Worm (Caenorhabditis elegans): ENCODE data around the gene K03H1.9.

Gene K03H1.9

DNA sequence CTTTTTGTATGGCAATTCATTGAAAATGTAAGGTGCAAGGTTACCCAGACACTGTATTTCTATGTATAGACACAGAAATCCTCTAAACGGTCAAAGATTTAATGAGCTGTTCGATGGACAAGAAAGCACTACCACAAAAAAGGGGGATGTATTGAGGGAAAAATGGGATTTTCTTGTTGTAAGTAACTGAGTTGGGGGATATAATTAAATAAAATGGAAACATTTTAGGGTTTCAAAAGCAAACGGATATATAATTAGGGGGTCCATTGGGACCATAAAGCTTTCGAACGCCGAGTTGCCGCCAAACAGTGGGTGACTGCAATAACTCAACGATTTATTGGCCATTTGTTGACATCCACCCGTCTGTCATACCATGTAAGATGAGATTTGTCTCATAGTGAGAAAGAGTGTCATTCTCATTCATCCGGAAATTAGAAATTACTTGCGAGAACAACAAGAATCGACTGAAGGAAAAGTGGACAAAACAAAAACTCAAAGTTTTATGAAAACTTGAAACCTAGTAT lies 40.9 kb upstream of the K03H1.9 start:
- no peak for TF ChIP-seq nhr-90 (tag; optimal IDR thresholded peaks at IDR 0.05)
- TF ChIP-seq madf-3 (GFP tag; IDR thresholded peaks at IDR 0.05): no peak
- no peak for TF ChIP-seq B0019.2 (GFP tag; conservative IDR thresholded peaks at IDR 0.05)
- no peak for TF ChIP-seq ama-1 (optimal IDR thresholded peaks at IDR 0.05)
- no peak for TF ChIP-seq ama-1 (GFP tag; optimal IDR thresholded peaks at IDR 0.05)
- no peak for TF ChIP-seq akir-1 (GFP tag; optimal IDR thresholded peaks at IDR 0.05)
- TF ChIP-seq C17E4.6 (GFP tag; IDR thresholded peaks at IDR 0.05): no peak
- no peak for TF ChIP-seq atf-7 (tag; optimal IDR thresholded peaks at IDR 0.05)
- TF ChIP-seq F37B4.10 (GFP tag; IDR thresholded peaks at IDR 0.05): no peak
- no peak for TF ChIP-seq bed-2 (GFP tag; IDR thresholded peaks at IDR 0.05)
- no peak for TF ChIP-seq snpc-1.1 (tag; optimal IDR thresholded peaks at IDR 0.05; ENCODE audit: insufficient read depth)
- TF ChIP-seq dpl-1 (GFP tag; optimal IDR thresholded peaks at IDR 0.05): no peak
- TF ChIP-seq ztf-28 (GFP tag; IDR thresholded peaks at IDR 0.05): no peak
- no peak for TF ChIP-seq unc-62 (GFP tag; optimal IDR thresholded peaks at IDR 0.05)
- no peak for TF ChIP-seq B0336.3 (GFP tag; IDR thresholded peaks at IDR 0.05)
- TF ChIP-seq K12H6.12 (tag; optimal IDR thresholded peaks at IDR 0.05): no peak
- no peak for TF ChIP-seq ztf-3 (GFP tag; optimal IDR thresholded peaks at IDR 0.05)
- TF ChIP-seq lin-35 (GFP tag; optimal IDR thresholded peaks at IDR 0.05): no peak

DNA sequence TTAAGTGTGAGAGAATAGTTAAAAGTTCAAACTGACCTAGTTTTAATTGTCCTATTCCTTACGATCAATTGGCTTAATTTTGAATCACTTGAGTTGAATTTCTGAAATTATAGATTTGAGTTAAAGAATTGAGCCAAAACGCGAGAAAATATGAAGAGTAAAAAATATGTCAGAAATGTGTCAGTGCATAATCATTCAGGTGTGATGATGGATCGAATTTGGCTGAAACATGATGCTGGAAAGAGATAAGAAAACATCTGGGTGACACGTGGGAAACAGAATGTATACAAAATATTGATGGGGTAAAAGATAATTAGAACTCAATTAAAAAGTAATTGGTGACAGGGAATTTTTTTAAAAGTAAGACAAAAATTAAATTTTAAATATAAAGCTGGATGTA lies 32.5 kb upstream of the K03H1.9 start, which contains the start of gene R10E12.2:
Gene R10E12.2 (minus strand): TSS at position 101 of the 400 bp plus-strand sequence.
- no peak for TF ChIP-seq nhr-80 (tag; optimal IDR thresholded peaks at IDR 0.05)

DNA sequence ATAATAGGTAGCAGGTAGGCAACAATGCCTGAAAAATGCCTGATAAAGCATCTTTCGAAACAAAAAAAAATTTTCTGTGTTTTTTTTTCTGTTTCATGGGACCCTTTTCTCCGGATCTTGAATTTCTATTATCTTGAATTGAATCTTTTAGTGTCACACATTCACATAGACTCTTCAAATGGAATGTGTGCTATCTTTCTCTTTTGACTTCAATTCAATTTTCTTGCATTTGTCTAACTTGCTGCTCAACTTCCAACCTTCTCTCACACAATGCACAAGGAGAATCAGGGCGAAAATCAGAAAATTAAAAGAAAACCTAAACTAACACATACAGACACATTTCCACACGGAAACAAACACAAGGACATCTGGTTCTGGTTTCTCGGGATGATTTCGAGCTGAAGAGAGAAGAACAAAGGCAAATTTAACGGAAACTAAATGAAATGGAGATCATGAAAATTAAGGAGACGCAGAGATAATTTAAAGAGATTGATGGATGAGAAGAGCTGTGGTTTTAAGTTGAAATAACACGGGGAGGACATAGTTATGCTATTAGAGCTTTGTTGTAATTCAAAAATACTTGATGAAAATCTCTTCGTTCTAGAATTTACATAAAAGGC lies 31.0 kb upstream of the K03H1.9 start:
- no peak for TF ChIP-seq snpc-3.4 (tag; optimal IDR thresholded peaks at IDR 0.05)
- no peak for TF ChIP-seq T07F8.4 (tag; optimal IDR thresholded peaks at IDR 0.05)
- no peak for TF ChIP-seq hlh-12 (tag; optimal IDR thresholded peaks at IDR 0.05)
- TF ChIP-seq K11D2.4 (GFP tag; IDR thresholded peaks at IDR 0.05): no peak
- no peak for TF ChIP-seq mcd-1 (GFP tag; IDR thresholded peaks at IDR 0.05)
- no peak for TF ChIP-seq cebp-1 (GFP tag; IDR thresholded peaks at IDR 0.05)
- TF ChIP-seq cebp-1 (tag; optimal IDR thresholded peaks at IDR 0.05): no peak

DNA sequence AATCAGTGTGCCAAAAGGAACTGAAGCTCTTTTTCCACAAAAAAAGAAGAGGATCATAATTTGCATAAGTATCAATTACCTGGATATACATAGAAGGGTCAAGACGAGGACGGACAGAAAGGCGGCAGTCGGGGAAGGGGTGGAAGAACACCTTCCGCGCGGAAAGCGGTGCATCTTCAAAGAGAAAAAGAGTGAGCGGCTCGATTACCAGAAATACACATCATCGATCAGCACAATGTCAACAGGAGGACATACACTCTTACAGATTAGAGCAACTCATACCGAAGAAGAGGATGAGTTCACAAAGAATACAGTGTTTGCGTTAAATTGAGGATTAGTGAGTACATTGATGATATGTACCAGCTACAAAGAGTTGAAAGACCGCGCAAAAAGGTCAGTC lies 28.1 kb upstream of the K03H1.9 start:
- no peak for TF ChIP-seq lsy-27 (tag; optimal IDR thresholded peaks at IDR 0.05; ENCODE audit: borderline replicate concordance, insufficient read depth)

DNA sequence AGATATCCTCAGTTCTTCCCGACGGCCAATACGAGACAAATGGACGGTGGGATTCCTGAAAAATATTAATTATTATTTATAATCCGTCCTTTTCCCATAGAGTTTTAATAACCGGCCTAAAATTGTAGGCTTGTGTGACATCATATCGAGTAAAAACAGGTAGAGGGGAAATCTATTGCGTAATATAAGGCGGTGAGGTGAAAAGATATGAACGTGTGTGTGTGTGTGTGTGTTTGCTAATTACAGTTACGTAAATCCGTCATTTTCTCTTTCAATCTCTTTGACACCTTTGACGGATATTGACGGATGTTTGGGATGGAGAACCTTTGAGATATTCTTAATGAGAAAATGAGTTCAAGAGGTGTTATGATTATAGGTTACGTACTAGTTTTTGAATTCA lies 24.2 kb upstream of the K03H1.9 start:
- TF ChIP-seq Y95B8A.8 (GFP tag; IDR thresholded peaks at IDR 0.05): no peak
- no peak for TF ChIP-seq egl-18 (GFP tag; IDR thresholded peaks at IDR 0.05)
- no peak for TF ChIP-seq ztf-3 (GFP tag; optimal IDR thresholded peaks at IDR 0.05)
- TF ChIP-seq ceh-91 (GFP tag; IDR thresholded peaks at IDR 0.05): no peak
- TF ChIP-seq unc-62 (GFP tag; optimal IDR thresholded peaks at IDR 0.05): peak; percentile 72

DNA sequence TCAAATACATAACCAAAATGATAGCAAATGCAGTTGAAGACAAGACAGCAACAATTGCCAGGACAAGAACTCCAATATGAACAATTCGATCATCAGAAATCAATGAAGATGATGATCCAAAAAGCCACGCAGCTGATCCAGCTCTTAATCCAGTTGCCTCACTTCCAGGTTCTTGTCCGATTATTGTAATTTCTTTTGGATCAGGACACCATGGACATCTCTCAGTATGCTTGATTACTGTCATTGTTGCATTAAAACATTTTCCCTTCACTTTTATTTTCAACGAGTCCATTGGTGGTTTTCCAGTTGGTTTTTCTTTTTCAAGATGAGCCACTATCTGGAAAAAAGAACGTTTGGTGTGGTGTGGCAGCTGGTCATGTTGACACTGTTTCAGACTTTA lies 23.1 kb upstream of the K03H1.9 start:
- TF ChIP-seq aptf-3 (GFP tag; IDR thresholded peaks at IDR 0.05) (no peak), ztf-28 (GFP tag; IDR thresholded peaks at IDR 0.05) (no peak), ztf-3 (GFP tag; optimal IDR thresholded peaks at IDR 0.05) (no peak), snpc-1.1 (tag; optimal IDR thresholded peaks at IDR 0.05; ENCODE audit: insufficient read depth) (no peak), F57C9.4 (tag; optimal IDR thresholded peaks at IDR 0.05) (no peak)

All from whole organism, young adult.